Worm (Caenorhabditis elegans): ENCODE results near the gene test-1.

test-1 gene

DNA sequence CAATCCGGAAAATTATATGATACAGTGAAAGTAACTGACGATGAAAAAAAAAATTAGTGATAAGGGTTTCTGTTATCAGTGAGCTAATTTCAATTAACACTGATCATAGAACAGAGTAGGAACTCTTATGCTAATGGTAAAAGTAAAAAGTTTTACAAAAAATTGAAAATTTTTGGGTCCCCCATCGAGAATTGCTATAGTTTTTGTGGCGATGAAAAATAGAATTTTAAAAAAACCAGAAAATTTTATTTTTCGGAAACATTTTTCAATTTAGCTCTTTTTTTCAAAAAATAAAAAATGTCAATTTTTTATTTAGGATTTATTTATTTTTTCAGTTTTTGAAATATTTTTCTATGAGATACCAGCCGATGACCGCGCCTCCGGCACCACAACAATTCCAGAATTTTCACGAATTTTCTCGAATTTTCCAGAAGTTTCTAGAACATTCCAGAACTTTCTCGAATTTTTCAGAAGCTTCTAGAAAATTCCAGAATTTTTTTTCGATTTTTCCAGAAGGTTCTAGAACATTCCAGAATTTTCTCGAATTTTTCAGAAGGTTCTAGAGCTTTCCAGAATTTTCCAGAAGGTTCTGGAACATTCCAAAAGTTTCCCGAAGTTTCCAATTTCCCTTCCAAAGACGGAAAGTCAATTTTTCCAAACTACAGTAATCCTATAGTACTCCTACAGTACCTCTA, 23.2 kb upstream of the test-1 start, which contains the start of gene C23H5.8:
C23H5.8 (minus strand) TSS at position 51 of the 695 bp plus-strand sequence.
- TF ChIP-seq fos-1 (tag; optimal IDR thresholded peaks at IDR 0.05) (peak; percentile 5), lin-11 (tag; optimal IDR thresholded peaks at IDR 0.05) (no peak)

DNA sequence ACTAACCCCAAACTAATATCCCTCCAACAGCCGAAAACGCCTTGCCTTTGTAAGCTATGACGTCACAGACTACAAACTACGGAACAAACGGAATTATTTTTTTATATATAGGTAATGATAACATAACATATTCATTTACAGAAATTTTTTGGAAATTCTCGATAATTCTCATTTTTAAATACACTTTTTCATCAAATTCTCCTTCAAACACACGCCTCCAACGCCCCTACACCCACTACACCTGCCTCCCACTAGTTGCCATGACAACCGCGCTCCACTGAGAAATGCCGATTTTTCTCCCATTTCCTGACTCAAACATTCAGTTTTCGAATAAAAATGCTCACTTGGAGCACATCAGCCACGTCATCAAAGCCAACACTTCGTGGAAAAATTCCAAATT, 22.4 kb upstream of the test-1 start, which contains the start of gene xbx-4:
xbx-4 (plus strand) TSS at position 301 of the 400 bp plus-strand sequence.
- TF ChIP-seq lin-11 (tag; optimal IDR thresholded peaks at IDR 0.05) = no peak
- no peak for TF ChIP-seq mdl-1 (tag; optimal IDR thresholded peaks at IDR 0.05)
- TF ChIP-seq nhr-129 (tag; optimal IDR thresholded peaks at IDR 0.05) = no peak
- no peak for TF ChIP-seq C34F6.9 (tag; optimal IDR thresholded peaks at IDR 0.05)
- TF ChIP-seq peb-1 (tag; optimal IDR thresholded peaks at IDR 0.05) = no peak
- no peak for TF ChIP-seq sma-3 (GFP tag; optimal IDR thresholded peaks at IDR 0.05)
- TF ChIP-seq ZK546.5 (tag; optimal IDR thresholded peaks at IDR 0.05) = no peak
- no peak for TF ChIP-seq ceh-16 (tag; optimal IDR thresholded peaks at IDR 0.05)
- no peak for TF ChIP-seq blmp-1 (tag; optimal IDR thresholded peaks at IDR 0.05; ENCODE audit: insufficient read depth)
- TF ChIP-seq lsy-2 (tag; optimal IDR thresholded peaks at IDR 0.05) = no peak
- TF ChIP-seq nhr-77 (tag; optimal IDR thresholded peaks at IDR 0.05) = no peak

DNA sequence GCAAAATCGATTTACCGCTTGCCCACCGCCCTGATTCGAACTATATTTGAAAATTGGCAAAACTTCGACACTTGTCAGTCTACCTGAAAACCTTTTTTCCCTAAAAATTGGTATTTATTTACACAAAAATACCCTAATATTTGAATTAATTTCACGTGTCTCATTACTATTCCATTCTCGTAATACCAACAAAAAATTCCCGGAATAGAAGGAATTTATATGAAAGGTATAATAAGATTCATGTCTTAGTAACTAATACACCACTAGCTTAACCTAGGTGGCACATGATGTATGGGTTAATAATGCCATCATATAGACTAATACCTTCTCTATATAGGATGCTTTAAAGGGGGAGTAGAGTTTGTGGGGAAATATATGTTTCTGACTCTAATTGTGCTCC, 19.5 kb upstream of the test-1 start:
- TF ChIP-seq ceh-16 (tag; optimal IDR thresholded peaks at IDR 0.05) (no peak), mdl-1 (tag; optimal IDR thresholded peaks at IDR 0.05) (no peak), peb-1 (tag; optimal IDR thresholded peaks at IDR 0.05) (no peak), lin-11 (tag; optimal IDR thresholded peaks at IDR 0.05) (no peak), skn-1 (tag; optimal IDR thresholded peaks at IDR 0.05) (no peak), C34F6.9 (tag; optimal IDR thresholded peaks at IDR 0.05) (no peak), ceh-82 (tag; optimal IDR thresholded peaks at IDR 0.05) (no peak), egl-27 (tag; optimal IDR thresholded peaks at IDR 0.05) (no peak), dmd-4 (tag; optimal IDR thresholded peaks at IDR 0.05) (no peak), lin-13 (GFP tag; optimal IDR thresholded peaks at IDR 0.05) (no peak), ztf-4 (tag; optimal IDR thresholded peaks at IDR 0.05) (no peak), nhr-6 (tag; optimal IDR thresholded peaks at IDR 0.05) (no peak), nhr-25 (tag; optimal IDR thresholded peaks at IDR 0.05) (no peak), unc-55 (GFP tag; optimal IDR thresholded peaks at IDR 0.05) (no peak)

DNA sequence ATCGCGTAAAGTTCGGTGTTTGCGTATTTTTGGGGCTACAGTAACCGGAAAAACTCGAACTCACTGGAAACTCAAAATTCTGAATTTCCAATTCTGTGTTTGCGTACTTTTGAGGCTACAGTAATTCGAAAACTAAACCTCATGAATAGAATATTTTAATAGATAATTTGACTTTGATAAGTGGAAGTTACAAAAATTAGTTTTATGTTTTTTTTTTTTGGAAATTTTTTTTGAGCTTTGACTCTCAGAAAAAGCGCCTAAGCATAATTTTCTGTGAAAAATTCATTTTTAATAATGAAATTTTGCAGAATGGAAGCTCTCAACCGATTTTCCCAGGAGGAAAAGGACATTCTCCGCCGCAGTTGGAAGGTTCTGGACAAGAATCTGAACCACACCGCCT, 14.3 kb upstream of the test-1 start, which contains the start of gene glb-7:
glb-7 (plus strand) TSS at position 301 of the 400 bp plus-strand sequence.
- no peak for TF ChIP-seq ceh-16 (tag; optimal IDR thresholded peaks at IDR 0.05)
- TF ChIP-seq nhr-77 (tag; optimal IDR thresholded peaks at IDR 0.05) = no peak
- no peak for TF ChIP-seq lin-39 (tag; optimal IDR thresholded peaks at IDR 0.05)
- TF ChIP-seq nhr-10 (tag; optimal IDR thresholded peaks at IDR 0.05) = no peak
- no peak for TF ChIP-seq elt-1 (tag; optimal IDR thresholded peaks at IDR 0.05)
- no peak for TF ChIP-seq ama-1 (optimal IDR thresholded peaks at IDR 0.05)
- no peak for TF ChIP-seq R02D3.7 (tag; optimal IDR thresholded peaks at IDR 0.05)

DNA sequence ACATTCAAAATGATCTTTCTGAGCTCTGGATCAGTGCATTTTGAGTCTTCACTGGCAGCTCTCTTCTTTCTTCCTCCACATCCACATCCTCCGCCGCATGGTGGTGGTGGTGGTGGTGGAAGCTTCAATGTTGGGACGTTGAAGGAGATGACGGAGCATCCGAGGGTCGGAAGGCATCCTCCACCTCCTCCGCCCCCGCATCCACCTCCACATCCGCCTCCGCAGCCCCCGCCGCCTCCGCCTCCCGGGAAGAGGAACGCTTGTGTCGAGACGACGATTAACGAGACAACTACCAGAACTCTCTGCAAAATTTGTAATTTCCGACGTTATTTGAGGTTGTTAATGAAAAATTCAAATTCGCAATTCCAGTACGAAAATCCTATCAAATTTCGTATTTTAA, 9.4 kb upstream of the test-1 start:
- TF ChIP-seq peb-1 (tag; optimal IDR thresholded peaks at IDR 0.05) (no peak), lsy-2 (tag; optimal IDR thresholded peaks at IDR 0.05) (no peak), mbf-1 (tag; optimal IDR thresholded peaks at IDR 0.05) (no peak), ceh-82 (tag; optimal IDR thresholded peaks at IDR 0.05) (no peak), ztf-11 (tag; optimal IDR thresholded peaks at IDR 0.05) (no peak), alr-1 (tag; optimal IDR thresholded peaks at IDR 0.05) (no peak), nhr-25 (tag; optimal IDR thresholded peaks at IDR 0.05) (no peak), mdl-1 (tag; optimal IDR thresholded peaks at IDR 0.05) (no peak), ama-1 (optimal IDR thresholded peaks at IDR 0.05) (no peak), nhr-23 (tag; optimal IDR thresholded peaks at IDR 0.05) (no peak), nhr-77 (tag; optimal IDR thresholded peaks at IDR 0.05) (no peak), nhr-21 (tag; optimal IDR thresholded peaks at IDR 0.05) (no peak), sem-4 (tag; optimal IDR thresholded peaks at IDR 0.05) (no peak), egl-27 (tag; optimal IDR thresholded peaks at IDR 0.05) (no peak), nhr-12 (tag; optimal IDR thresholded peaks at IDR 0.05) (no peak), gmeb-1 (tag; optimal IDR thresholded peaks at IDR 0.05) (no peak), unc-55 (GFP tag; optimal IDR thresholded peaks at IDR 0.05) (no peak), elt-1 (tag; optimal IDR thresholded peaks at IDR 0.05) (no peak), fos-1 (tag; optimal IDR thresholded peaks at IDR 0.05) (no peak)

Data from whole organism, L2 larva.